Worm (Caenorhabditis elegans) whole organism, young adult: ENCODE data around the gene C06A8.8.

Source experiments
- F23B12.7 ChIP-seq: sonication (generic microtip); optimal IDR thresholded peaks from 2 replicates; lab custom pipeline; 2017; ENCODE audit warnings: missing genetic modification characterization, mild to moderate bottlenecking, missing compliant biosample characterization, antibody characterized with exemption, moderate library complexity; ENCODE audit not compliant: insufficient read depth
- F57C9.4 ChIP-seq: sonication (generic microtip); optimal IDR thresholded peaks from 2 replicates; lab custom pipeline; 2017; ENCODE audit warnings: mild to moderate bottlenecking, missing genetic modification characterization, missing compliant biosample characterization
- T07F8.4 ChIP-seq: sonication (generic microtip); optimal IDR thresholded peaks from 2 replicates; lab custom pipeline; 2016; ENCODE audit warnings: mild to moderate bottlenecking, missing genetic modification characterization, moderate library complexity, missing compliant biosample characterization
- akir-1 ChIP-seq: fragments of 200-800 bp; sonication (Bioruptor generic); optimal IDR thresholded peaks from 2 replicates; lab custom pipeline; 2018; ENCODE audit warnings: mild to moderate bottlenecking, missing genetic modification characterization, moderate library complexity, missing compliant biosample characterization
- ccch-3 ChIP-seq: fragments of 200-800 bp; sonication (Bioruptor generic); optimal IDR thresholded peaks from 2 replicates; lab custom pipeline; 2018; ENCODE audit warnings: mild to moderate bottlenecking, missing genetic modification characterization, missing compliant biosample characterization
- cebp-2 ChIP-seq: fragments of 200-800 bp; sonication (Bioruptor generic); IDR thresholded peaks from 2 replicates; pipeline ENCODE4 v1.3.6; 2022; ENCODE audit warnings: missing genetic modification characterization, missing compliant biosample characterization
- dpl-1 ChIP-seq: fragments of 150-350 bp; optimal IDR thresholded peaks from 2 replicates; lab custom pipeline; 2014; ENCODE audit warnings: missing biosample characterization, missing genetic modification reagents, missing genetic modification characterization
- efl-1 ChIP-seq: fragments of 150-350 bp; optimal IDR thresholded peaks from 2 replicates; lab custom pipeline; 2014; ENCODE audit warnings: missing biosample characterization, missing genetic modification reagents, missing genetic modification characterization
- egl-18 ChIP-seq: fragments of 200-800 bp; sonication (Bioruptor generic); IDR thresholded peaks from 2 replicates; pipeline ENCODE4 v1.3.6; 2022; ENCODE audit warnings: missing genetic modification reagents, missing genetic modification characterization, missing compliant biosample characterization
- ekl-4 ChIP-seq: fragments of 200-800 bp; sonication (Bioruptor generic); IDR thresholded peaks from 2 replicates; pipeline ENCODE4 v1.3.6; 2022; ENCODE audit warnings: missing genetic modification reagents, missing genetic modification characterization, missing compliant biosample characterization
- hlh-26 ChIP-seq: fragments of 200-800 bp; sonication (Bioruptor generic); conservative IDR thresholded peaks from 2 replicates; pipeline ENCODE4 v1.3.6; 2022; ENCODE audit warnings: missing genetic modification reagents, missing genetic modification characterization, missing compliant biosample characterization
- sdz-38 ChIP-seq: sonication (generic microtip); optimal IDR thresholded peaks from 2 replicates; lab custom pipeline; 2016; ENCODE audit warnings: missing genotype, missing genetic modification characterization, missing compliant biosample characterization
- snpc-4 ChIP-seq, 5 experiments: fragments of 150-350 bp in 1 of 5; sonication (generic microtip) in 4 of 5; optimal IDR thresholded peaks; 2 replicates each; lab custom pipeline; 2014 to 2018; ENCODE audit warnings: missing genetic modification characterization in 5 of 5, missing biosample characterization in 3 of 5, antibody characterized with exemption in 2 of 5, mild to moderate bottlenecking in 2 of 5, missing compliant biosample characterization in 2 of 5, missing genotype in 2 of 5, moderate library complexity in 2 of 5, missing genetic modification reagents in 1 of 5
- unc-130 ChIP-seq: sonication (generic microtip); optimal IDR thresholded peaks from 2 replicates; lab custom pipeline; 2016; ENCODE audit warnings: missing genetic modification reagents, missing genetic modification characterization, missing compliant biosample characterization

DNA sequence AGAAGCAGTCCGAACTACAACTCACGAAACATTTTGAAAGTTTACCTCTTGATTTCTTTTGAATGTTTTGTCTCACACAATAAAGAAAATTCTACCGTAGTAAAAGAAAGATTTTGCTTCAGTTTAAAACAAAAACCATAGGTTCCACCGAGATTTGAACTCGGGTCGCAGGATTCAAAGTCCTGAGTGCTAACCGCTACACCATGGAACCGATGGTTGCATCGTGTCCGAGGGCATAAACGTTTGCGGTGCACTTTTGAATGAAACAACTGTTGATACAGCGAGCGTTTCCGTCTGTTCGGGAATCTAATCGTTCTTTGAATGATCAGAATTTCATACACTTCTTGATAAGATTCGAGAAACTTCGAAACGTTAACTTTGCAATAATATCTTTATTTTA is 15.0 kb downstream of the C06A8.8 start:
- TF ChIP-seq snpc-4 (GFP tag; optimal IDR thresholded peaks at IDR 0.05; lab: Kevin White, UChicago) (peak; percentile 53), snpc-4 (tag; optimal IDR thresholded peaks at IDR 0.05; lab: Kevin White, UChicago) (peak in 2 of 4 experiments; percentile 13 to 63), unc-130 (GFP tag; lab: Kevin White, UChicago) (peak; percentile 35), hlh-26 (GFP tag; lab: Robert Waterston, UW) (no peak), efl-1 (GFP tag; lab: Kevin White, UChicago) (no peak), F23B12.7 (tag; lab: Kevin White, UChicago) (no peak), ekl-4 (GFP tag; lab: Robert Waterston, UW) (0 out of 2 replicates have a peak, but pooled peaks have one; percentile 44), cebp-2 (no peak), T07F8.4 (tag; lab: Kevin White, UChicago) (no peak), egl-18 (no peak), akir-1 (no peak), sdz-38 (tag; lab: Kevin White, UChicago) (no peak), F57C9.4 (no peak), ccch-3 (GFP tag; lab: Kevin White, UChicago) (no peak), dpl-1 (GFP tag; lab: Kevin White, UChicago) (no peak)
